Worm (Caenorhabditis elegans) whole organism, mixed stage, embryonic: Measurements from ENCODE around the gene acr-14.

Experiments used
- ceh-43 ChIP-seq: fragments of 200-800 bp; sonication (Bioruptor generic); optimal IDR thresholded peaks from 2 replicates; lab custom pipeline; 2018; ENCODE audit warnings: mild to moderate bottlenecking, missing genetic modification characterization, moderate library complexity, missing compliant biosample characterization
- elt-1 ChIP-seq: sonication (generic microtip); optimal IDR thresholded peaks from 2 replicates; lab custom pipeline; 2017; ENCODE audit warnings: missing genetic modification characterization, mild to moderate bottlenecking, missing compliant biosample characterization, antibody characterized with exemption, moderate library complexity, borderline replicate concordance; ENCODE audit not compliant: insufficient read depth
- nhr-12 ChIP-seq: fragments of 150-350 bp; optimal IDR thresholded peaks from 2 replicates; lab custom pipeline; 2014; ENCODE audit warnings: missing biosample characterization, missing genetic modification characterization
- pha-4 ChIP-seq: fragments of 150-350 bp; optimal IDR thresholded peaks from 2 replicates; lab custom pipeline; 2018; ENCODE audit warnings: missing biosample characterization, missing genetic modification reagents, missing genetic modification characterization
- snpc-4 ChIP-seq: fragments of 150-350 bp; optimal IDR thresholded peaks from 2 replicates; lab custom pipeline; 2014; ENCODE audit warnings: missing biosample characterization, missing genetic modification characterization

DNA sequence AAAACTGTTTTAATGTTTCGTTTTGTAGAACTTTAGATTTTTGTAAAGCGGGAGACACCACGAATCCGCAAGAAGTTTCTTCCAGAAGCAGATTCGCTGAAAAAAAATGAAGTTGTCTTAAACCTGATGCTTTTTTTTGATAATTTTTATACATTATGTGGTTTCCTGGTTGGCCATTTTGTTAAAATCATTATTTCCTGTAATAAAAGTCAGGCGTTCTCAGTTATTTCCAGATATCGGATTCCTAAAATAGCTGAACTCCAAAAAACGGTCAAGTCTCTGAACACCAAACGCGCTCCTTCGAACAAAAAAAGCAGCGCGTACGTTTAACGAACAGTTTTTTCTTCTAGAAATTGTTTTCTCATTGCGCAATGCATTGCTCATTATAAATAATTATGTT lies 39.6 kb downstream of the acr-14 start:
- TF ChIP-seq pha-4 (tag; lab: Kevin White, UChicago), result no peak
- no peak for TF ChIP-seq ceh-43 (GFP tag; lab: Kevin White, UChicago)
- no peak for TF ChIP-seq nhr-12 (tag; lab: Kevin White, UChicago)
- no peak for TF ChIP-seq snpc-4 (tag; lab: Kevin White, UChicago)
- no peak for TF ChIP-seq elt-1 (tag; lab: Kevin White, UChicago)
